Fruit fly (Drosophila melanogaster) S2 (cell line): ENCODE results near the gene Blos4.

Source experiments
- CG8478 ChIP-seq: fragments of >200 bp; optimal IDR thresholded peaks from 2 replicates; lab custom pipeline; 2018
- CTCF ChIP-seq, 2 experiments: fragments of >200 bp; optimal IDR thresholded peaks; 2 replicates each; lab custom pipeline; 2018

- no peak for TF ChIP-seq CG8478
- no peak for TF ChIP-seq CTCF (optimal IDR thresholded peaks at IDR 0.05; lab: Kevin White, UChicago)
Measured at dm6 chr3L:10843273-10843672, 35.6 kb upstream of the Blos4 start.
